Worm (Caenorhabditis elegans): ENCODE data around the gene K04A8.20.

DNA sequence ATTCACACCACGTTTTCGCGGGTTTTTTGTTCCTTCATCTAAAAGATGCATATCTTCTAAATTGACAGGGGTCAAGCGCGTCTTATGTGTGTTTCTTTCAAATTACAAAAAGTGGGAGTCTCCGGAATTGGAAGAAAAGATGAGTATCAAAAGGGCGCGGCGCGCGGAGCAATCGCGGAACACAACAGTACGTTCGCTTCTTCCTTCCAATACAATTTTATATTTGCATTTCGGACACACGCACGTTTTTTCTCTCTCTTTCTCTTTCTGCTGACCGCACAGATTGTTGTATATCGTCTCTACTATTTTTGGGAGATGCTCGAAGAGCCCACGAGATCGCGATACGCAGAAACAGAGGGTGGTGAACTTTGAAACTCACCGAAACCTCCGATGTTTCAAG is 939 bp upstream of the K04A8.20 start:
- TF ChIP-seq lin-13 (tag; optimal IDR thresholded peaks at IDR 0.05) (no peak), snpc-4 (tag; optimal IDR thresholded peaks at IDR 0.05) (no peak)

Data from whole organism, mixed stage, embryonic.